Worm (Caenorhabditis elegans) whole organism, L1 larva: ENCODE measurements around the gene best-7.
A peak's percentile ranks its signal among the peaks of the same experiment; 100 is the strongest.

Experiments
- C04F5.9 ChIP-seq: sonication (generic microtip); optimal IDR thresholded peaks from 2 replicates; lab custom pipeline; 2016; ENCODE audit warnings: missing genetic modification characterization, missing compliant biosample characterization
- C16A3.4 ChIP-seq: fragments of 150-350 bp; optimal IDR thresholded peaks from 2 replicates; lab custom pipeline; 2014; ENCODE audit warnings: missing biosample characterization, missing genetic modification characterization
- F16B12.6 ChIP-seq: fragments of 150-350 bp; optimal IDR thresholded peaks from 2 replicates; lab custom pipeline; 2014; ENCODE audit warnings: missing biosample characterization, missing genetic modification characterization
- aha-1 ChIP-seq: fragments of 150-350 bp; optimal IDR thresholded peaks from 2 replicates; lab custom pipeline; 2014; ENCODE audit warnings: missing biosample characterization, missing genetic modification characterization
- blmp-1 ChIP-seq: fragments of 150-350 bp; optimal IDR thresholded peaks from 2 replicates; lab custom pipeline; 2014; ENCODE audit warnings: missing biosample characterization, missing genetic modification characterization
- ceh-63 ChIP-seq: fragments of 200-800 bp; sonication (Bioruptor generic); optimal IDR thresholded peaks from 2 replicates; lab custom pipeline; 2018; ENCODE audit warnings: mild to moderate bottlenecking, missing genetic modification characterization, missing compliant biosample characterization
- ceh-8 ChIP-seq: fragments of 200-800 bp; sonication (Bioruptor generic); optimal IDR thresholded peaks from 2 replicates; lab custom pipeline; 2018; ENCODE audit warnings: mild to moderate bottlenecking, missing genetic modification characterization, moderate library complexity, missing compliant biosample characterization
- ceh-82 ChIP-seq, 3 experiments: fragments of 150-350 bp in 1 of 3; sonication (generic microtip) in 2 of 3; optimal IDR thresholded peaks; 2 replicates each; lab custom pipeline; 2014 to 2017; ENCODE audit warnings: missing biosample characterization in 3 of 3, missing genetic modification characterization in 3 of 3
- ceh-88 ChIP-seq: fragments of 200-800 bp; sonication (Bioruptor generic); IDR thresholded peaks from 2 replicates; pipeline ENCODE4 v1.3.6; 2022; ENCODE audit warnings: missing genetic modification characterization, missing compliant biosample characterization
- dpl-1 ChIP-seq, 3 experiments: fragments of 150-350 bp in 2 of 3; sonication (generic microtip) in 1 of 3; optimal IDR thresholded peaks; 2 replicates each; lab custom pipeline; 2014 to 2017; ENCODE audit warnings: missing biosample characterization in 3 of 3, missing genetic modification characterization in 3 of 3, missing genetic modification reagents in 3 of 3
- dsc-1 ChIP-seq: sonication (generic microtip); optimal IDR thresholded peaks from 2 replicates; lab custom pipeline; 2016; ENCODE audit warnings: mild to moderate bottlenecking, missing genetic modification characterization, missing compliant biosample characterization
- efl-1 ChIP-seq, 4 experiments: fragments of 150-350 bp; optimal IDR thresholded peaks in 3 of 4; peaks in 1 of 4; 1 replicate in 1 of 4; 2 replicates in 3 of 4; lab custom pipeline; 2014; ENCODE audit warnings: missing biosample characterization in 2 of 4, missing genetic modification characterization in 2 of 4, missing genetic modification reagents in 2 of 4
- egl-13 ChIP-seq: sonication (generic microtip); optimal IDR thresholded peaks from 2 replicates; lab custom pipeline; 2016; ENCODE audit warnings: missing genotype, missing genetic modification reagents, missing genetic modification characterization, missing compliant biosample characterization
- elt-2 ChIP-seq: sonication (generic microtip); optimal IDR thresholded peaks from 2 replicates; lab custom pipeline; 2016; ENCODE audit warnings: missing genetic modification characterization, mild to moderate bottlenecking, inconsistent platforms, missing compliant biosample characterization, missing genetic modification reagents
- fkh-4 ChIP-seq: sonication (generic microtip); optimal IDR thresholded peaks from 2 replicates; lab custom pipeline; 2016; ENCODE audit warnings: missing compliant biosample characterization, missing genetic modification characterization, borderline replicate concordance
- fkh-8 ChIP-seq: sonication (generic microtip); optimal IDR thresholded peaks from 2 replicates; lab custom pipeline; 2016; ENCODE audit warnings: mild to moderate bottlenecking, missing genetic modification characterization, missing compliant biosample characterization
- fos-1 ChIP-seq: fragments of 150-350 bp; optimal IDR thresholded peaks from 2 replicates; lab custom pipeline; 2014; ENCODE audit warnings: missing biosample characterization, missing genetic modification characterization
- grh-1 ChIP-seq: fragments of 200-800 bp; sonication (Bioruptor generic); IDR thresholded peaks from 2 replicates; pipeline ENCODE4 v1.3.6; 2022; ENCODE audit warnings: missing genetic modification reagents, missing genetic modification characterization, missing compliant biosample characterization
- irx-1 ChIP-seq: sonication (generic microtip); optimal IDR thresholded peaks from 2 replicates; lab custom pipeline; 2016; ENCODE audit warnings: missing genetic modification characterization, missing compliant biosample characterization
- isw-1 ChIP-seq: fragments of 200-800 bp; sonication (Bioruptor generic); IDR thresholded peaks from 2 replicates; pipeline ENCODE4 v1.3.6; 2022; ENCODE audit warnings: missing genetic modification characterization, missing compliant biosample characterization
- jun-1 ChIP-seq: fragments of 150-350 bp; optimal IDR thresholded peaks from 2 replicates; lab custom pipeline; 2014; ENCODE audit warnings: missing biosample characterization, missing genetic modification reagents, missing genetic modification characterization
- lin-14 ChIP-seq: fragments of 200-800 bp; sonication (Bioruptor generic); optimal IDR thresholded peaks from 2 replicates; lab custom pipeline; 2018; ENCODE audit warnings: mild to moderate bottlenecking, missing genetic modification characterization, moderate library complexity, missing compliant biosample characterization
- lin-15B ChIP-seq: fragments of 150-350 bp; sonication (generic microtip); optimal IDR thresholded peaks from 3 replicates; lab custom pipeline; 2014; ENCODE audit warnings: missing biosample characterization, missing genetic modification characterization
- lin-35 ChIP-seq, 2 experiments: fragments of 150-350 bp; optimal IDR thresholded peaks; 2 replicates each; lab custom pipeline; 2014; ENCODE audit warnings: missing biosample characterization in 2 of 2, missing genetic modification characterization in 2 of 2, missing genetic modification reagents in 2 of 2
- lin-39 ChIP-seq: fragments of 150-350 bp; optimal IDR thresholded peaks from 2 replicates; lab custom pipeline; 2014; ENCODE audit warnings: missing biosample characterization, missing genetic modification reagents, missing genetic modification characterization
- mdl-1 ChIP-seq, 2 experiments: fragments of 150-350 bp; optimal IDR thresholded peaks; 2 replicates each; lab custom pipeline; 2014 to 2017; ENCODE audit warnings: missing biosample characterization in 2 of 2, missing genetic modification characterization in 2 of 2, inconsistent platforms in 1 of 2
- mef-2 ChIP-seq: fragments of 150-350 bp; optimal IDR thresholded peaks from 2 replicates; lab custom pipeline; 2014; ENCODE audit warnings: missing biosample characterization, missing genetic modification characterization
- mep-1 ChIP-seq: fragments of 150-350 bp; optimal IDR thresholded peaks from 2 replicates; lab custom pipeline; 2014; ENCODE audit warnings: missing biosample characterization, missing genetic modification characterization
- nhr-11 ChIP-seq: fragments of 150-350 bp; optimal IDR thresholded peaks from 2 replicates; lab custom pipeline; 2014; ENCODE audit warnings: missing biosample characterization, missing genetic modification characterization
- nhr-19 ChIP-seq: fragments of 200-800 bp; sonication (Bioruptor generic); conservative IDR thresholded peaks from 2 replicates; pipeline ENCODE4 v1.3.6; 2022; ENCODE audit warnings: missing genetic modification characterization, missing compliant biosample characterization
- nhr-20 ChIP-seq: sonication (generic microtip); optimal IDR thresholded peaks from 2 replicates; lab custom pipeline; 2016; ENCODE audit warnings: mild to moderate bottlenecking, missing genetic modification characterization, missing compliant biosample characterization
- nhr-85 ChIP-seq: sonication (generic microtip); peaks from one replicate; lab custom pipeline; 2016; ENCODE audit warnings: missing genetic modification characterization, inconsistent platforms, missing compliant biosample characterization
- pax-3 ChIP-seq: fragments of 200-800 bp; sonication (Bioruptor generic); optimal IDR thresholded peaks from 2 replicates; lab custom pipeline; 2018; ENCODE audit warnings: mild to moderate bottlenecking, missing genetic modification characterization, moderate library complexity, missing compliant biosample characterization
- rnt-1 ChIP-seq: sonication (generic microtip); optimal IDR thresholded peaks from 2 replicates; lab custom pipeline; 2016; ENCODE audit warnings: mild to moderate bottlenecking, missing genetic modification characterization, moderate library complexity, missing compliant biosample characterization
- skn-1 ChIP-seq: fragments of 150-350 bp; optimal IDR thresholded peaks from 2 replicates; lab custom pipeline; 2014; ENCODE audit warnings: missing biosample characterization, missing genetic modification characterization
- snpc-4 ChIP-seq: fragments of 150-350 bp; optimal IDR thresholded peaks from 2 replicates; lab custom pipeline; 2014; ENCODE audit warnings: missing biosample characterization, missing genetic modification characterization
- snu-23 ChIP-seq: sonication (generic microtip); optimal IDR thresholded peaks from 2 replicates; lab custom pipeline; 2016; ENCODE audit warnings: missing genetic modification characterization, missing compliant biosample characterization
- sox-4 ChIP-seq: sonication (generic microtip); optimal IDR thresholded peaks from 2 replicates; lab custom pipeline; 2016; ENCODE audit warnings: missing genetic modification characterization, missing compliant biosample characterization
- swsn-7 ChIP-seq: sonication (generic microtip); optimal IDR thresholded peaks from 2 replicates; lab custom pipeline; 2016; ENCODE audit warnings: missing genetic modification characterization, missing compliant biosample characterization
- tbx-2 ChIP-seq: sonication (generic microtip); optimal IDR thresholded peaks from 2 replicates; lab custom pipeline; 2016; ENCODE audit warnings: missing genetic modification characterization, missing compliant biosample characterization
- unc-130 ChIP-seq: fragments of 150-350 bp; optimal IDR thresholded peaks from 2 replicates; lab custom pipeline; 2017; ENCODE audit warnings: missing biosample characterization, missing genetic modification characterization, inconsistent platforms
- unc-86 ChIP-seq: sonication (generic microtip); optimal IDR thresholded peaks from 2 replicates; lab custom pipeline; 2016; ENCODE audit warnings: missing genetic modification characterization, missing compliant biosample characterization
- unc-98 ChIP-seq: fragments of 200-800 bp; sonication (Bioruptor generic); IDR thresholded peaks from 2 replicates; pipeline ENCODE4 v1.3.6; 2022; ENCODE audit warnings: missing genetic modification characterization, missing compliant biosample characterization
- zag-1 ChIP-seq: fragments of 150-350 bp; optimal IDR thresholded peaks from 2 replicates; lab custom pipeline; 2014; ENCODE audit warnings: missing biosample characterization, missing genetic modification characterization
- zip-4 ChIP-seq: fragments of 200-800 bp; sonication (Bioruptor generic); optimal IDR thresholded peaks from 2 replicates; lab custom pipeline; 2018; ENCODE audit warnings: mild to moderate bottlenecking, missing genetic modification characterization, moderate library complexity, missing compliant biosample characterization
- ztf-4 ChIP-seq: fragments of 150-350 bp; optimal IDR thresholded peaks from 2 replicates; lab custom pipeline; 2014; ENCODE audit warnings: missing biosample characterization, missing genetic modification characterization

The best-7 gene

ce11 chrIV:11183013-11183412, 47.1 kb downstream of the best-7 start, which contains the start of gene prx-14:
Gene prx-14 (plus strand): TSS chrIV:11183132.
- TF ChIP-seq C04F5.9 (tag; lab: Kevin White, UChicago), result no peak
- no peak for TF ChIP-seq C16A3.4
- TF ChIP-seq efl-1 (optimal IDR thresholded peaks at IDR 0.05; lab: Kevin White, UChicago), result no peak
- peak in 1 of 2 experiments; percentile 14 for TF ChIP-seq efl-1 (GFP tag; optimal IDR thresholded peaks at IDR 0.05 in 1 of 2; lab: Kevin White, UChicago)
- TF ChIP-seq elt-2 (tag; lab: Kevin White, UChicago), result peak; percentile 49
- TF ChIP-seq, all 84 proteins: peak for 2

- TF ChIP-seq fkh-8 (tag; lab: Kevin White, UChicago), result no peak
- peak; percentile 4 for TF ChIP-seq mep-1 (tag; lab: Kevin White, UChicago)
- no peak for TF ChIP-seq ceh-63
- TF ChIP-seq ceh-88, result no peak
- TF ChIP-seq mdl-1 (tag; optimal IDR thresholded peaks at IDR 0.05; lab: Kevin White, UChicago), result no peak
- TF ChIP-seq rnt-1 (tag; lab: Kevin White, UChicago), result no peak
- TF ChIP-seq nhr-11, result no peak
Observed at ce11 chrIV:11180077-11180476, 50.0 kb downstream of the best-7 start.

- TF ChIP-seq mef-2, result peak; percentile 20
- TF ChIP-seq unc-130 (tag; lab: Kevin White, UChicago), result peak; percentile 94
- peak; percentile 91 for TF ChIP-seq tbx-2
- peak; percentile 77 for TF ChIP-seq egl-13 (tag; lab: Kevin White, UChicago)
- peak; percentile 58 for TF ChIP-seq C04F5.9 (tag; lab: Kevin White, UChicago)
- peak; percentile 53 for TF ChIP-seq F16B12.6 (tag; lab: Kevin White, UChicago)
- TF ChIP-seq lin-39, result peak; percentile 86
- peak; percentile 49 for TF ChIP-seq zip-4
- TF ChIP-seq nhr-20 (tag; lab: Kevin White, UChicago), result peak; percentile 92
- TF ChIP-seq grh-1, result peak; percentile 89
- peak; percentile 78 for TF ChIP-seq ceh-88
- TF ChIP-seq snu-23 (GFP tag; lab: Kevin White, UChicago), result peak; percentile 93
- TF ChIP-seq sox-4 (tag; lab: Kevin White, UChicago), result peak; percentile 75
- TF ChIP-seq fkh-8 (tag; lab: Kevin White, UChicago), result peak; percentile 79
- TF ChIP-seq irx-1 (tag; lab: Kevin White, UChicago), result peak; percentile 87
- peak; percentile 81 to 86 for TF ChIP-seq efl-1 (optimal IDR thresholded peaks at IDR 0.05; lab: Kevin White, UChicago)
- peak; percentile 80 to 98 for TF ChIP-seq efl-1 (GFP tag; optimal IDR thresholded peaks at IDR 0.05 in 1 of 2; lab: Kevin White, UChicago)
- peak; percentile 91 for TF ChIP-seq mep-1 (tag; lab: Kevin White, UChicago)
- TF ChIP-seq elt-2 (tag; lab: Kevin White, UChicago), result peak; percentile 88
- peak; percentile 80 for TF ChIP-seq zag-1 (tag; lab: Kevin White, UChicago)
- peak; percentile 91 for TF ChIP-seq swsn-7 (tag; lab: Kevin White, UChicago)
- TF ChIP-seq nhr-85 (tag; lab: Kevin White, UChicago), result peak; percentile 88
- TF ChIP-seq snpc-4, result peak; percentile 79
- peak; percentile 64 for TF ChIP-seq ztf-4
- peak; percentile 16 for TF ChIP-seq aha-1 (tag; lab: Kevin White, UChicago)
- TF ChIP-seq fkh-4 (tag; lab: Kevin White, UChicago), result peak; percentile 49
- TF ChIP-seq rnt-1 (tag; lab: Kevin White, UChicago), result peak; percentile 93
- peak; percentile 72 for TF ChIP-seq pax-3 (tag; lab: Kevin White, UChicago)
- TF ChIP-seq dpl-1 (GFP tag; optimal IDR thresholded peaks at IDR 0.05; lab: Kevin White, UChicago), result peak; percentile 67 to 82 (median 81)
- TF ChIP-seq nhr-19 (GFP tag; lab: Robert Waterston, UW), result peak; percentile 95
- TF ChIP-seq lin-35 (GFP tag; optimal IDR thresholded peaks at IDR 0.05; lab: Kevin White, UChicago), result peak; percentile 83 to 90
- TF ChIP-seq nhr-11, result peak; percentile 83
- peak; percentile 76 for TF ChIP-seq unc-98 (GFP tag; lab: Robert Waterston, UW)
- peak; percentile 56 for TF ChIP-seq blmp-1 (tag; lab: Kevin White, UChicago)
- TF ChIP-seq lin-15B (tag; lab: Kevin White, UChicago), result peak; percentile 81
- TF ChIP-seq isw-1 (GFP tag; lab: Robert Waterston, UW), result peak; percentile 92
- peak; percentile 91 for TF ChIP-seq dsc-1 (tag; lab: Kevin White, UChicago)
- peak; percentile 91 for TF ChIP-seq ceh-8 (GFP tag; lab: Kevin White, UChicago)
- peak; percentile 85 for TF ChIP-seq lin-14 (GFP tag; lab: Kevin White, UChicago)
- TF ChIP-seq unc-86 (tag; lab: Kevin White, UChicago), result peak; percentile 85
- peak; percentile 85 for TF ChIP-seq jun-1 (tag; lab: Kevin White, UChicago)
- peak; percentile 77 to 93 (median 89) for TF ChIP-seq ceh-82 (tag; optimal IDR thresholded peaks at IDR 0.05; lab: Kevin White, UChicago)
- TF ChIP-seq fos-1 (tag; lab: Kevin White, UChicago), result peak; percentile 77
- TF ChIP-seq skn-1, result peak; percentile 76
Observed at ce11 chrIV:11179123-11179740, 50.9 kb downstream of the best-7 start, which contains the start of gene cpt-2. Gene cpt-2 (plus strand): TSS chrIV:11179645.
